Worm (Caenorhabditis elegans): ENCODE results near the gene rocf-1.

ce11 chrV:15434647-15435046, 29.7 kb downstream of the rocf-1 start:
- TF ChIP-seq him-1 (tag; optimal IDR thresholded peaks at IDR 0.05): no peak
- no peak for TF ChIP-seq dao-5 (tag; optimal IDR thresholded peaks at IDR 0.05)
- no peak for TF ChIP-seq W03F9.2 (tag; optimal IDR thresholded peaks at IDR 0.05)
